Fruit fly (Drosophila melanogaster) whole organism: ENCODE measurements around the gene CG33630.

ENCODE experiments used
- CG8478 ChIP-seq: fragments of >200 bp; optimal IDR thresholded peaks from 2 replicates; lab custom pipeline; 2018; ENCODE audit warnings: inconsistent platforms
- usp ChIP-seq: fragments of >200 bp; optimal IDR thresholded peaks from 2 replicates; lab custom pipeline; 2017; ENCODE audit warnings: missing biosample characterization, missing genetic modification characterization, mixed read lengths

dm6 chr3R:10039188-10039587, 23.2 kb upstream of the CG33630 start:
- no peak for TF ChIP-seq CG8478 (lab: Kevin White, UChicago)
- TF ChIP-seq usp (GFP tag; lab: Kevin White, UChicago): no peak
